Fruit fly (Drosophila melanogaster): ENCODE measurements around the gene CG13917.

dm6 chr3L:1636886-1637285, 60.4 kb downstream of the CG13917 start:
- TF ChIP-seq CTCF (optimal IDR thresholded peaks at IDR 0.05) = no peak
- no peak for TF ChIP-seq CG8478 (optimal IDR thresholded peaks at IDR 0.05)
